Comparison of ENCODE assay signal across 3 fruit fly cellular contexts in the genomic region with DNA sequence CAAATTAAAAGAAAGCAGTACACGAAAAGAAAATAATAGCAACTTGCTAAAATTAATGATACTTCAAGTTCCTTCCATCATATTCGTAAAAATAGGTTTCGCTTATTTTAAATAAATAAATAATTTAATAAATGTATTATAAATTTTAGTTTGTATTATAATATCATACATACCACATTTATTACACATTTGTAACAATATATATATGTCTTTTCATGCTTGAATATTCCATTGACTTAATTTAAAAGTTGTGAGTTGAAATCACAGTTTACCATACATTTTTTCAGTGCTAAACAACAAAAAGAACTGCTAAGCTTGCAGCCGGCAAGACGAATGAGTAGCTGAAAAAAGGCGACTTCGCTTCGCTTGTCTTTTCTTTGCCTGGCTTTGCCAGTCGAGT.
TF ChIP-seq lines count a peak whose summit lies in the region.

No protein-coding gene starts in this region.

TF ChIP-seq in whole organism, embryonic, 481 proteins besides CTCF, POLR2A, EP300 and RAD21 (continued from another document and continues in another):
- TF ChIP-seq bcd (GFP tag; optimal IDR thresholded peaks at IDR 0.05; lab: Kevin White, UChicago), result no peak
- peak; percentile 15 for TF ChIP-seq CoRest (tag; optimal IDR thresholded peaks at IDR 0.05; lab: Kevin White, UChicago)
- TF ChIP-seq pfk (GFP tag; optimal IDR thresholded peaks at IDR 0.05; lab: Kevin White, UChicago), result no peak
- peak; percentile 27; the same call in 1 of the 2 replicates for TF ChIP-seq Drgx (GFP tag; IDR thresholded peaks at IDR 0.05; lab: Robert Waterston, UW)
- no peak for TF ChIP-seq CG3065 (GFP tag; optimal IDR thresholded peaks at IDR 0.05; lab: Kevin White, UChicago)
- no peak for TF ChIP-seq lbe (GFP tag; optimal IDR thresholded peaks at IDR 0.05; lab: Kevin White, UChicago)
- TF ChIP-seq so (GFP tag; IDR thresholded peaks at IDR 0.05; lab: Robert Waterston, UW), result no peak
- peak; percentile 31; the same call in 1 of the 2 replicates for TF ChIP-seq slbo (GFP tag; IDR thresholded peaks at IDR 0.05; lab: Robert Waterston, UW)
- no peak for TF ChIP-seq CG17328 (GFP tag; IDR thresholded peaks at IDR 0.05; lab: Robert Waterston, UW)
- no peak for TF ChIP-seq CG3995 (GFP tag; optimal IDR thresholded peaks at IDR 0.05; lab: Kevin White, UChicago)
- TF ChIP-seq CG6765 (GFP tag; optimal IDR thresholded peaks at IDR 0.05; lab: Kevin White, UChicago), result no peak
- TF ChIP-seq Nf-YA (GFP tag; IDR thresholded peaks at IDR 0.05; lab: Robert Waterston, UW), result no peak
- no peak for TF ChIP-seq D19A (tag; optimal IDR thresholded peaks at IDR 0.05; lab: Kevin White, UChicago)
- no peak for TF ChIP-seq rib (GFP tag; IDR thresholded peaks at IDR 0.05; lab: Robert Waterston, UW)
- no peak for TF ChIP-seq Dfd (GFP tag; optimal IDR thresholded peaks at IDR 0.05; lab: Kevin White, UChicago)
- no peak for TF ChIP-seq CG1233 (GFP tag; optimal IDR thresholded peaks at IDR 0.05; lab: Kevin White, UChicago)
- peak; percentile 46 for TF ChIP-seq nmo (GFP tag; optimal IDR thresholded peaks at IDR 0.05; lab: Kevin White, UChicago)
- TF ChIP-seq CG18262 (tag; optimal IDR thresholded peaks at IDR 0.05; lab: Kevin White, UChicago), result peak; percentile 55
- peak; percentile 19 for TF ChIP-seq CG12391 (tag; optimal IDR thresholded peaks at IDR 0.05; lab: Kevin White, UChicago)
- no peak for TF ChIP-seq Hmx (GFP tag; optimal IDR thresholded peaks at IDR 0.05; lab: Kevin White, UChicago)
- peak; percentile 11 for TF ChIP-seq lab (GFP tag; optimal IDR thresholded peaks at IDR 0.05; lab: Kevin White, UChicago)
- TF ChIP-seq CG2116 (GFP tag; optimal IDR thresholded peaks at IDR 0.05; lab: Kevin White, UChicago), result no peak
- TF ChIP-seq Gug (GFP tag; IDR thresholded peaks at IDR 0.05; lab: Robert Waterston, UW), result no peak
- peak; percentile 36; the same call in 1 of the 2 replicates for TF ChIP-seq CG31441 (GFP tag; IDR thresholded peaks at IDR 0.05; lab: Robert Waterston, UW)
- no peak for TF ChIP-seq danr (GFP tag; IDR thresholded peaks at IDR 0.05; lab: Robert Waterston, UW)
- TF ChIP-seq CG6791 (GFP tag; IDR thresholded peaks at IDR 0.05; lab: Robert Waterston, UW; ENCODE audit: partially characterized antibody), result no peak
- TF ChIP-seq CG3281 (GFP tag; optimal IDR thresholded peaks at IDR 0.05; lab: Kevin White, UChicago), result peak; percentile 5
- no peak for TF ChIP-seq CG2875 (GFP tag; optimal IDR thresholded peaks at IDR 0.05; lab: Kevin White, UChicago)
- TF ChIP-seq Hr51 (GFP tag; optimal IDR thresholded peaks at IDR 0.05; lab: Kevin White, UChicago), result peak in 1 of 2 experiments; percentile 38
- TF ChIP-seq PHDP (tag; optimal IDR thresholded peaks at IDR 0.05; lab: Kevin White, UChicago), result peak; percentile 10
- TF ChIP-seq dpn (GFP tag; optimal IDR thresholded peaks at IDR 0.05; lab: Kevin White, UChicago), result peak in 1 of 2 experiments; percentile 3
- no peak for TF ChIP-seq gcm2 (GFP tag; optimal IDR thresholded peaks at IDR 0.05; lab: Kevin White, UChicago)
- no peak for TF ChIP-seq Asciz (GFP tag; optimal IDR thresholded peaks at IDR 0.05; lab: Kevin White, UChicago)
- no peak for TF ChIP-seq CG4854 (GFP tag; optimal IDR thresholded peaks at IDR 0.05; lab: Kevin White, UChicago)
- TF ChIP-seq Sox100B (GFP tag; optimal IDR thresholded peaks at IDR 0.05; lab: Kevin White, UChicago), result peak; percentile 3
- no peak for TF ChIP-seq CG1024 (GFP tag; IDR thresholded peaks at IDR 0.05; lab: Robert Waterston, UW)
- TF ChIP-seq CG13424 (tag; optimal IDR thresholded peaks at IDR 0.05; lab: Kevin White, UChicago), result peak; percentile 29
- TF ChIP-seq CG8924 (tag; optimal IDR thresholded peaks at IDR 0.05; lab: Kevin White, UChicago), result peak; percentile 3
- no peak for TF ChIP-seq Sry-δ (GFP tag; optimal IDR thresholded peaks at IDR 0.05; lab: Kevin White, UChicago)
- peak; percentile 3 for TF ChIP-seq Meics (GFP tag; optimal IDR thresholded peaks at IDR 0.05; lab: Kevin White, UChicago)
- peak; percentile 51 for TF ChIP-seq grau (tag; optimal IDR thresholded peaks at IDR 0.05; lab: Kevin White, UChicago)
- no peak for TF ChIP-seq ci (GFP tag; IDR thresholded peaks at IDR 0.05; lab: Robert Waterston, UW)
- peak; percentile 35 for TF ChIP-seq phol (tag; optimal IDR thresholded peaks at IDR 0.05; lab: Kevin White, UChicago)

TF ChIP-seq in whole organism, prepupa, 60 proteins besides CTCF, POLR2A, EP300 and RAD21 (continued from another document):
- peak in 1 of 2 experiments; percentile 60 for TF ChIP-seq salr (GFP tag; optimal IDR thresholded peaks at IDR 0.05; lab: Kevin White, UChicago)
- TF ChIP-seq fkh (GFP tag; optimal IDR thresholded peaks at IDR 0.05; lab: Kevin White, UChicago), result no peak
- TF ChIP-seq CG34406 (GFP tag; optimal IDR thresholded peaks at IDR 0.05; lab: Kevin White, UChicago), result peak; percentile 79
- TF ChIP-seq CG31627 (GFP tag; optimal IDR thresholded peaks at IDR 0.05; lab: Kevin White, UChicago), result no peak
- TF ChIP-seq CG8119 (GFP tag; IDR thresholded peaks at IDR 0.05; lab: Robert Waterston, UW), result peak; percentile 73
- TF ChIP-seq Lpt (GFP tag; optimal IDR thresholded peaks at IDR 0.05; lab: Kevin White, UChicago), result peak; percentile 22
- TF ChIP-seq CG15336 (GFP tag; IDR thresholded peaks at IDR 0.05; lab: Robert Waterston, UW), result peak; percentile 77
- TF ChIP-seq acj6 (GFP tag; optimal IDR thresholded peaks at IDR 0.05; lab: Kevin White, UChicago), result peak; percentile 56
- TF ChIP-seq CG6792 (GFP tag; optimal IDR thresholded peaks at IDR 0.05; lab: Kevin White, UChicago), result peak; percentile 51
- peak; percentile 70 for TF ChIP-seq dsx (GFP tag; optimal IDR thresholded peaks at IDR 0.05; lab: Kevin White, UChicago; ENCODE audit: poor library complexity, severe bottlenecking)
- no peak for TF ChIP-seq Eip75B (GFP tag; optimal IDR thresholded peaks at IDR 0.05; lab: Kevin White, UChicago)
- TF ChIP-seq Eip78C (GFP tag; lab: Kevin White, UChicago), result peak; percentile 79
- TF ChIP-seq eg (GFP tag; IDR thresholded peaks at IDR 0.05; lab: Robert Waterston, UW), result peak; percentile 48; the same call in 1 of the 3 replicates
- no peak for TF ChIP-seq CG11762 (GFP tag; optimal IDR thresholded peaks at IDR 0.05; lab: Kevin White, UChicago; ENCODE audit: insufficient read depth)
- TF ChIP-seq esn (GFP tag; optimal IDR thresholded peaks at IDR 0.05; lab: Kevin White, UChicago), result peak; percentile 72
- no peak for TF ChIP-seq fd59A (GFP tag; optimal IDR thresholded peaks at IDR 0.05; lab: Kevin White, UChicago)
- TF ChIP-seq CG11902 (GFP tag; optimal IDR thresholded peaks at IDR 0.05; lab: Kevin White, UChicago), result peak; percentile 24
- TF ChIP-seq Blimp-1 (GFP tag; optimal IDR thresholded peaks at IDR 0.05; lab: Kevin White, UChicago), result peak; percentile 13
- TF ChIP-seq Hr38 (GFP tag; optimal IDR thresholded peaks at IDR 0.05; lab: Kevin White, UChicago), result no peak
- peak; percentile 78 for TF ChIP-seq Ets96B (tag; optimal IDR thresholded peaks at IDR 0.05; lab: Kevin White, UChicago)
- peak; percentile 44 for TF ChIP-seq CG6276 (GFP tag; optimal IDR thresholded peaks at IDR 0.05; lab: Kevin White, UChicago)
- peak; percentile 45 for TF ChIP-seq Met (GFP tag; optimal IDR thresholded peaks at IDR 0.05; lab: Kevin White, UChicago)
- TF ChIP-seq CG32006 (GFP tag; optimal IDR thresholded peaks at IDR 0.05; lab: Kevin White, UChicago), result peak; percentile 79
- no peak for TF ChIP-seq Sox102F (GFP tag; optimal IDR thresholded peaks at IDR 0.05; lab: Kevin White, UChicago)
- TF ChIP-seq topi (GFP tag; optimal IDR thresholded peaks at IDR 0.05; lab: Kevin White, UChicago), result peak; percentile 15
- peak; percentile 73 for TF ChIP-seq svp (GFP tag; lab: Kevin White, UChicago)
- no peak for TF ChIP-seq CG6854 (GFP tag; optimal IDR thresholded peaks at IDR 0.05; lab: Kevin White, UChicago)
- TF ChIP-seq OdsH (GFP tag; optimal IDR thresholded peaks at IDR 0.05; lab: Kevin White, UChicago), result peak; percentile 60
- no peak for TF ChIP-seq pdm3 (GFP tag; optimal IDR thresholded peaks at IDR 0.05; lab: Kevin White, UChicago)
- TF ChIP-seq Hr4 (GFP tag; optimal IDR thresholded peaks at IDR 0.05; lab: Kevin White, UChicago), result peak; percentile 12
- TF ChIP-seq cyc (GFP tag; optimal IDR thresholded peaks at IDR 0.05; lab: Kevin White, UChicago), result peak; percentile 7
- TF ChIP-seq CG11294 (GFP tag; IDR thresholded peaks at IDR 0.05; lab: Robert Waterston, UW), result no peak
- peak; percentile 7 for TF ChIP-seq net (GFP tag; optimal IDR thresholded peaks at IDR 0.05; lab: Kevin White, UChicago)
- TF ChIP-seq CG9139 (GFP tag; optimal IDR thresholded peaks at IDR 0.05; lab: Kevin White, UChicago), result peak; percentile 41
- TF ChIP-seq ss (GFP tag; optimal IDR thresholded peaks at IDR 0.05; lab: Kevin White, UChicago), result peak in 1 of 2 experiments; percentile 54
- TF ChIP-seq Hr39 (GFP tag; optimal IDR thresholded peaks at IDR 0.05; lab: Kevin White, UChicago), result peak; percentile 35
- TF ChIP-seq CG3032 (tag; optimal IDR thresholded peaks at IDR 0.05; lab: Kevin White, UChicago), result peak; percentile 82
- TF ChIP-seq Ets21C (GFP tag; optimal IDR thresholded peaks at IDR 0.05; lab: Kevin White, UChicago), result no peak
- TF ChIP-seq CG8632 (GFP tag; optimal IDR thresholded peaks at IDR 0.05; lab: Kevin White, UChicago), result peak; percentile 70
- TF ChIP-seq vri (GFP tag; optimal IDR thresholded peaks at IDR 0.05; lab: Kevin White, UChicago), result no peak
- peak; percentile 29 for TF ChIP-seq CG10669 (GFP tag; optimal IDR thresholded peaks at IDR 0.05; lab: Kevin White, UChicago)

TF ChIP-seq in whole organism, wandering third instar larva, 38 proteins besides CTCF, POLR2A, EP300 and RAD21 (continued from another document):
- TF ChIP-seq h (GFP tag; optimal IDR thresholded peaks at IDR 0.05; lab: Kevin White, UChicago), result peak; percentile 3
- no peak for TF ChIP-seq N (GFP tag; optimal IDR thresholded peaks at IDR 0.05; lab: Kevin White, UChicago)
- peak; percentile 9 for TF ChIP-seq CG9705 (GFP tag; optimal IDR thresholded peaks at IDR 0.05; lab: Kevin White, UChicago)
- no peak for TF ChIP-seq Hr83 (GFP tag; optimal IDR thresholded peaks at IDR 0.05; lab: Kevin White, UChicago; ENCODE audit: poor library complexity, severe bottlenecking)
- peak; percentile 1 for TF ChIP-seq Dfd (GFP tag; optimal IDR thresholded peaks at IDR 0.05; lab: Kevin White, UChicago)
- no peak for TF ChIP-seq dsf (GFP tag; optimal IDR thresholded peaks at IDR 0.05; lab: Kevin White, UChicago; ENCODE audit: borderline replicate concordance)
- TF ChIP-seq brk (GFP tag; optimal IDR thresholded peaks at IDR 0.05; lab: Kevin White, UChicago), result no peak
- peak; percentile 87 for TF ChIP-seq Sp1 (GFP tag; optimal IDR thresholded peaks at IDR 0.05; lab: Kevin White, UChicago)
- TF ChIP-seq ey (GFP tag; optimal IDR thresholded peaks at IDR 0.05; lab: Kevin White, UChicago), result peak; percentile 13
- TF ChIP-seq Dif (GFP tag; optimal IDR thresholded peaks at IDR 0.05; lab: Kevin White, UChicago; ENCODE audit: partially characterized antibody), result no peak
- no peak for TF ChIP-seq Mio (GFP tag; optimal IDR thresholded peaks at IDR 0.05; lab: Kevin White, UChicago)
- TF ChIP-seq br (GFP tag; optimal IDR thresholded peaks at IDR 0.05; lab: Kevin White, UChicago), result no peak
- no peak for TF ChIP-seq usp (GFP tag; optimal IDR thresholded peaks at IDR 0.05; lab: Kevin White, UChicago)
- TF ChIP-seq GATAd (GFP tag; optimal IDR thresholded peaks at IDR 0.05; lab: Kevin White, UChicago), result no peak
TF ChIP-seq in whole organism, wandering third instar larva: peak in this region for 15.
